Fruit fly (Drosophila melanogaster) S2 (cell line): Measurements from ENCODE around the gene tst.

Source experiments
- CG8478 ChIP-seq: fragments of >200 bp; optimal IDR thresholded peaks from 2 replicates; lab custom pipeline; 2018
- CTCF ChIP-seq, 2 experiments: fragments of >200 bp; optimal IDR thresholded peaks; 2 replicates each; lab custom pipeline; 2018

DNA sequence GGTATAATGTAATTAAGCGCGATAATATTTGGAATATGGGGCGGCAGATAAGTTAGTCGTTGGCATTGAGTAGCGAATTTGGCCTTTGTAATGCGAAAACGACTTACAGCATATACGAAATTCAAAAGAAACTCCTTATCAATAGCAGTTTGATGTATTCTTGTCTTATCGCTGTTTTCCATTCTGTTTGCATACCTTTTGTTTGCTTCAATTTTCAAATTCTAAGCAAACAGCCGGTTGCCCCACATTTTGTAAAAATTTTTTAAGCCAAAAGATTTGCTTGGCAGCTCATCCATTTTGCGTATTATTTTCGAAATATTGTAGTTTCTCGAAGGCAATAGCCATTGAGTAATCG, 10.7 kb upstream of the tst start:
- TF ChIP-seq CG8478 (lab: Kevin White, UChicago) = no peak
- TF ChIP-seq CTCF (optimal IDR thresholded peaks at IDR 0.05; lab: Kevin White, UChicago) = no peak
